Fruit fly (Drosophila melanogaster) whole organism, prepupa: Measurements from ENCODE around the gene CG33108.

Experiments
- CG11762 ChIP-seq: fragments of 200-800 bp; sonication (Bioruptor generic); optimal IDR thresholded peaks from 3 replicates; lab custom pipeline; 2016; ENCODE audit warnings: missing biosample characterization, missing genetic modification characterization; ENCODE audit not compliant: insufficient read depth
- CG11902 ChIP-seq: fragments of 200-800 bp; sonication (Bioruptor generic); optimal IDR thresholded peaks from 3 replicates; lab custom pipeline; 2016; ENCODE audit warnings: missing biosample characterization, missing genetic modification characterization
- CG15336 ChIP-seq: fragments of 200-800 bp; sonication (Bioruptor generic); IDR thresholded peaks from 2 replicates; pipeline ENCODE4 v1.3.6; 2022; ENCODE audit warnings: missing biosample characterization, missing genetic modification characterization
- CG1621 ChIP-seq: fragments of 200-800 bp; sonication (Bioruptor generic); optimal IDR thresholded peaks from 3 replicates; lab custom pipeline; 2018; ENCODE audit warnings: missing biosample characterization, mild to moderate bottlenecking, missing genetic modification characterization
- CG6808 ChIP-seq: fragments of 200-800 bp; sonication (Bioruptor generic); optimal IDR thresholded peaks from 3 replicates; lab custom pipeline; 2017; ENCODE audit warnings: missing biosample characterization, missing genetic modification characterization, mild to moderate bottlenecking, moderate library complexity, missing genetic modification reagents
- CG8319 ChIP-seq: fragments of 200-800 bp; sonication (Bioruptor generic); optimal IDR thresholded peaks from 3 replicates; lab custom pipeline; 2016; ENCODE audit warnings: missing biosample characterization, missing genetic modification characterization
- Eip75B ChIP-seq: fragments of 200-800 bp; sonication (Bioruptor generic); optimal IDR thresholded peaks from 3 replicates; lab custom pipeline; 2016; ENCODE audit warnings: missing biosample characterization, missing genetic modification characterization
- Eip78C ChIP-seq: fragments of 200-800 bp; sonication (Bioruptor generic); peaks from one replicate; lab custom pipeline; 2016; ENCODE audit warnings: missing biosample characterization, missing genetic modification characterization
- Gug ChIP-seq: fragments of 200-800 bp; sonication (Bioruptor generic); IDR thresholded peaks from 2 replicates; pipeline ENCODE4 v1.3.6; 2022; ENCODE audit warnings: missing biosample characterization, missing genetic modification characterization
- Hr39 ChIP-seq: fragments of 200-800 bp; sonication (Bioruptor generic); optimal IDR thresholded peaks from 2 replicates; lab custom pipeline; 2016; ENCODE audit warnings: missing biosample characterization, missing genetic modification characterization
- OdsH ChIP-seq: fragments of 200-800 bp; sonication (Bioruptor generic); optimal IDR thresholded peaks from 3 replicates; lab custom pipeline; 2016; ENCODE audit warnings: missing biosample characterization, missing genetic modification characterization
- esn ChIP-seq: fragments of 200-800 bp; sonication (Bioruptor generic); optimal IDR thresholded peaks from 2 replicates; lab custom pipeline; 2016; ENCODE audit warnings: missing biosample characterization, mild to moderate bottlenecking, missing genetic modification characterization, moderate library complexity
- fd59A ChIP-seq: fragments of 200-800 bp; sonication (Bioruptor generic); optimal IDR thresholded peaks from 2 replicates; lab custom pipeline; 2017; ENCODE audit warnings: missing biosample characterization, mild to moderate bottlenecking, missing genetic modification characterization, missing genetic modification reagents
- net ChIP-seq: fragments of 200-800 bp; sonication (Bioruptor generic); optimal IDR thresholded peaks from 3 replicates; lab custom pipeline; 2016; ENCODE audit warnings: missing biosample characterization, missing genetic modification characterization

dm6 chr3R:23948466-23949413 lies 46.7 kb upstream of the CG33108 start:
- TF ChIP-seq Eip78C (peak; percentile 99), Eip75B (peak; percentile 96), Hr39 (GFP tag; lab: Kevin White, UChicago) (peak; percentile 94), OdsH (GFP tag; lab: Kevin White, UChicago) (peak; percentile 94), esn (peak; percentile 97), CG6808 (GFP tag; lab: Kevin White, UChicago) (peak; percentile 98), fd59A (peak; percentile 97), Gug (GFP tag; lab: Robert Waterston, UW) (peak; percentile 68), CG11902 (peak; percentile 94), net (GFP tag; lab: Kevin White, UChicago) (peak; percentile 92), CG8319 (peak; percentile 92), CG1621 (tag; lab: Kevin White, UChicago) (peak; percentile 73), CG11762 (GFP tag; lab: Kevin White, UChicago) (peak; percentile 93), CG15336 (GFP tag; lab: Robert Waterston, UW) (peak; percentile 89)
